Worm (Caenorhabditis elegans): ENCODE results near the gene srg-15.

DNA sequence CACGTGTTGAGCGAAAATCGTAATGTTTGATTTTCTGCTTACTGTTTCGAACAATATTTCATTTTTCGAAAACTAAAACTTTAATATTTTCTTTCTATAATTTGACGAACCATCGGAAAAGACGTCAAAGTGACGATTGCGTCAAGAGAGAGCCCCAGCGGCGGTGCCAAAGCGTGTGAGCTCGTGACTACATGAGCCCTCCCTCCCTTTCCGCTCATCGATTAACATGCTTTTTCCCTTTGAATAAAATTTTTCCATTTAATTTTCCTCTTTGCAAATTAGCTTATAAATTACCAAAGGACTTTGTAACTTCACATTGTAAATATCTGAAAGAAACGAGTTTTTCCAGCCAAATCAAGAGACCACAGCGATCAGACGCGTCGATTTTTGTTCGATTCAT, 32.8 kb upstream of the srg-15 start:
- TF ChIP-seq nhr-10 (tag; optimal IDR thresholded peaks at IDR 0.05) (no peak), sma-3 (GFP tag; optimal IDR thresholded peaks at IDR 0.05) (no peak), nhr-21 (tag; optimal IDR thresholded peaks at IDR 0.05) (no peak), zag-1 (tag; optimal IDR thresholded peaks at IDR 0.05) (no peak), nhr-25 (tag; optimal IDR thresholded peaks at IDR 0.05) (no peak), unc-62 (GFP tag; optimal IDR thresholded peaks at IDR 0.05) (no peak)
